Worm (Caenorhabditis elegans) whole organism, L2 larva: ENCODE measurements around the gene pqn-16.

ENCODE experiments used
- F13H6.1 ChIP-seq: sonication (generic microtip); optimal IDR thresholded peaks from 2 replicates; lab custom pipeline; 2016; ENCODE audit warnings: missing genetic modification characterization, missing compliant biosample characterization
- R02D3.7 ChIP-seq: fragments of 150-350 bp; optimal IDR thresholded peaks from 2 replicates; lab custom pipeline; 2014; ENCODE audit warnings: missing biosample characterization, missing genetic modification characterization
- ama-1 ChIP-seq: fragments of 150-350 bp; optimal IDR thresholded peaks from 2 replicates; lab custom pipeline; 2018; ENCODE audit warnings: inconsistent platforms
- lin-39 ChIP-seq: fragments of 150-350 bp; optimal IDR thresholded peaks from 2 replicates; lab custom pipeline; 2014; ENCODE audit warnings: missing biosample characterization, missing genetic modification reagents, missing genetic modification characterization
- unc-39 ChIP-seq: fragments of 150-350 bp; optimal IDR thresholded peaks from 2 replicates; lab custom pipeline; 2014; ENCODE audit warnings: missing biosample characterization, missing genetic modification characterization
- zag-1 ChIP-seq: fragments of 150-350 bp; optimal IDR thresholded peaks from 2 replicates; lab custom pipeline; 2014; ENCODE audit warnings: missing biosample characterization, missing genetic modification characterization

ce11 chrV:9165073-9165699 lies 8.7 kb upstream of the pqn-16 start, which contains the start of gene col-10:
- TF ChIP-seq unc-39 (tag; lab: Kevin White, UChicago): no peak
- no peak for TF ChIP-seq lin-39 (tag; lab: Kevin White, UChicago)
- TF ChIP-seq R02D3.7 (tag; lab: Kevin White, UChicago): no peak
- TF ChIP-seq F13H6.1: no peak
- peak; percentile 91 for TF ChIP-seq ama-1 (lab: Kevin White, UChicago)
- no peak for TF ChIP-seq zag-1 (tag; lab: Kevin White, UChicago)
